Worm (Caenorhabditis elegans) whole organism, L4 larva: ENCODE data around the gene algn-13.

ENCODE experiments used
- ZK546.5 ChIP-seq, 2 experiments: sonication (generic microtip); optimal IDR thresholded peaks; 2 replicates each; lab custom pipeline; 2017; ENCODE audit warnings: missing biosample characterization in 2 of 2, missing genetic modification characterization in 2 of 2
- arid-1 ChIP-seq: fragments of 200-800 bp; sonication (Bioruptor generic); conservative IDR thresholded peaks from 2 replicates; pipeline ENCODE4 v1.3.6; 2022; ENCODE audit warnings: missing genetic modification reagents, missing genetic modification characterization, missing compliant biosample characterization
- daf-16 ChIP-seq, 3 experiments: sonication (generic microtip); optimal IDR thresholded peaks; 2 replicates each; lab custom pipeline; 2016 to 2017; ENCODE audit warnings: missing genetic modification characterization in 3 of 3, missing genetic modification reagents in 3 of 3, mild to moderate bottlenecking in 2 of 3, missing compliant biosample characterization in 2 of 3, missing biosample characterization in 1 of 3, moderate library complexity in 1 of 3
- daf-19 ChIP-seq: fragments of 200-800 bp; sonication (Bioruptor generic); conservative IDR thresholded peaks from 2 replicates; pipeline ENCODE4 v1.3.6; 2022; ENCODE audit warnings: missing genetic modification characterization, missing compliant biosample characterization
- dpl-1 ChIP-seq: fragments of 150-350 bp; optimal IDR thresholded peaks from 2 replicates; lab custom pipeline; 2014; ENCODE audit warnings: missing biosample characterization, missing genetic modification reagents, missing genetic modification characterization
- egl-27 ChIP-seq: sonication (generic microtip); optimal IDR thresholded peaks from 3 replicates; lab custom pipeline; 2017; ENCODE audit warnings: missing biosample characterization, missing genetic modification reagents, missing genetic modification characterization
- lin-15B ChIP-seq: fragments of 150-350 bp; sonication (generic microtip); optimal IDR thresholded peaks from 3 replicates; lab custom pipeline; 2014; ENCODE audit warnings: missing biosample characterization, missing genetic modification characterization
- nhr-42 ChIP-seq: fragments of 200-800 bp; sonication (Bioruptor generic); IDR thresholded peaks from 2 replicates; pipeline ENCODE4 v1.3.6; 2022; ENCODE audit warnings: missing genetic modification characterization, missing compliant biosample characterization
- nhr-77 ChIP-seq: fragments of 150-350 bp; optimal IDR thresholded peaks from 2 replicates; lab custom pipeline; 2014; ENCODE audit warnings: missing biosample characterization, missing genetic modification characterization
- tra-1 ChIP-seq: fragments of 200-800 bp; sonication (Bioruptor generic); IDR thresholded peaks from 2 replicates; pipeline ENCODE4 v1.3.6; 2022; ENCODE audit warnings: missing genetic modification reagents, missing genetic modification characterization, missing compliant biosample characterization
- vab-7 ChIP-seq: fragments of 200-800 bp; sonication (Bioruptor generic); IDR thresholded peaks from 2 replicates; pipeline ENCODE4 v1.3.6; 2022; ENCODE audit warnings: missing genetic modification reagents, missing genetic modification characterization, missing compliant biosample characterization
- ztf-11 ChIP-seq: fragments of 150-350 bp; optimal IDR thresholded peaks from 2 replicates; lab custom pipeline; 2014; ENCODE audit warnings: missing biosample characterization, missing genetic modification characterization

- TF ChIP-seq dpl-1, result no peak
- no peak for TF ChIP-seq nhr-77 (tag; lab: Kevin White, UChicago)
- no peak for TF ChIP-seq nhr-42 (GFP tag; lab: Robert Waterston, UW)
- TF ChIP-seq ztf-11 (tag; lab: Kevin White, UChicago), result no peak
- no peak for TF ChIP-seq arid-1 (GFP tag; lab: Robert Waterston, UW)
- TF ChIP-seq ZK546.5 (tag; optimal IDR thresholded peaks at IDR 0.05; lab: Kevin White, UChicago), result no peak
- TF ChIP-seq vab-7, result 0 out of 2 replicates have a peak, but pooled peaks have one; percentile 6
- no peak for TF ChIP-seq daf-19
- no peak for TF ChIP-seq tra-1
- TF ChIP-seq lin-15B (tag; lab: Kevin White, UChicago), result no peak
- TF ChIP-seq daf-16 (GFP tag; optimal IDR thresholded peaks at IDR 0.05; lab: Kevin White, UChicago), result no peak
- no peak for TF ChIP-seq daf-16 (tag; optimal IDR thresholded peaks at IDR 0.05; lab: Kevin White, UChicago)
- TF ChIP-seq egl-27 (tag; lab: Kevin White, UChicago), result no peak
These were observed 49.6 kb upstream of the algn-13 start for ce11 chrV:14011427-14011826.
